Worm (Caenorhabditis elegans) whole organism, late embryonic: ENCODE data around the gene hpr-9.

Source experiments
- pqm-1 ChIP-seq: sonication (generic microtip); optimal IDR thresholded peaks from 2 replicates; lab custom pipeline; 2016; ENCODE audit warnings: missing genetic modification characterization, missing compliant biosample characterization
- unc-55 ChIP-seq: sonication (generic microtip); optimal IDR thresholded peaks from 2 replicates; lab custom pipeline; 2017; ENCODE audit warnings: missing biosample characterization, missing genetic modification reagents, missing genetic modification characterization

DNA sequence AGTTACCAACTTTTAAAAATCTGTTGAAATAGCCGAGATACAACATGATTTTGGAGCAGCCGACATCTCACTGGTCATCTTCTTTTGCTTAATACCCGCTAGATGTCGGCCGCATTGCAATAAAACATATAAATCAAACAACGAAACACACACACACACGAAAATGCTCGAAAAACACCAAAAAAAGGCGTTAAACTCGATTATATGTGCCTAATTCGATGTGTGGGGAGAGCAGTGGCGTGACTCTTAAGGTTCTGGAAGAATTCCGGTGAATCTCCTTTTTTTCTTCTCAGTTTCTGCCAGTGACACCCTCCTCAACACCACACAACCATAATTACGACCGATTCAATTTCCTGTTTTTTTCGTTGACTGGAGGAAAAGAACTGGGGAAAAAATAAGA lies 41.1 kb upstream of the hpr-9 start:
- TF ChIP-seq pqm-1: no peak
- no peak for TF ChIP-seq unc-55
